Fruit fly (Drosophila melanogaster) whole organism, prepupa: Measurements from ENCODE around the gene CG2964.

Experiments used
- Blimp-1 ChIP-seq: fragments of 200-800 bp; sonication (Bioruptor generic); optimal IDR thresholded peaks from 3 replicates; lab custom pipeline; 2017; ENCODE audit warnings: missing biosample characterization, missing genetic modification characterization, mild to moderate bottlenecking, moderate library complexity, missing genetic modification reagents
- CG10631 ChIP-seq: fragments of 200-800 bp; sonication (Bioruptor generic); optimal IDR thresholded peaks from 2 replicates; lab custom pipeline; 2016; ENCODE audit warnings: missing biosample characterization, missing genetic modification characterization
- CG11294 ChIP-seq: fragments of 200-800 bp; sonication (Bioruptor generic); IDR thresholded peaks from 2 replicates; pipeline ENCODE4 v1.3.6; 2022; ENCODE audit warnings: missing biosample characterization, missing genetic modification characterization
- CG11902 ChIP-seq: fragments of 200-800 bp; sonication (Bioruptor generic); optimal IDR thresholded peaks from 3 replicates; lab custom pipeline; 2016; ENCODE audit warnings: missing biosample characterization, missing genetic modification characterization
- CG1621 ChIP-seq: fragments of 200-800 bp; sonication (Bioruptor generic); optimal IDR thresholded peaks from 3 replicates; lab custom pipeline; 2018; ENCODE audit warnings: missing biosample characterization, mild to moderate bottlenecking, missing genetic modification characterization
- CG16779 ChIP-seq: fragments of 200-800 bp; sonication (Bioruptor generic); optimal IDR thresholded peaks from 3 replicates; lab custom pipeline; 2017; ENCODE audit warnings: missing biosample characterization, mild to moderate bottlenecking, missing genetic modification characterization
- CG3032 ChIP-seq: fragments of 200-800 bp; optimal IDR thresholded peaks from 2 replicates; lab custom pipeline; 2019; ENCODE audit warnings: missing biosample characterization, mild to moderate bottlenecking, missing genetic modification characterization, moderate library complexity
- CG32006 ChIP-seq: fragments of 200-800 bp; sonication (Bioruptor generic); optimal IDR thresholded peaks from 3 replicates; lab custom pipeline; 2017; ENCODE audit warnings: missing biosample characterization, mild to moderate bottlenecking, missing genetic modification characterization
- CG34406 ChIP-seq: fragments of 200-800 bp; sonication (Bioruptor generic); optimal IDR thresholded peaks from 3 replicates; lab custom pipeline; 2016; ENCODE audit warnings: missing biosample characterization, missing genetic modification characterization
- CG4318 ChIP-seq: fragments of 200-800 bp; sonication (Bioruptor generic); optimal IDR thresholded peaks from 3 replicates; lab custom pipeline; 2017; ENCODE audit warnings: missing biosample characterization, mild to moderate bottlenecking, missing genetic modification characterization
- CG6163 ChIP-seq: fragments of 200-800 bp; sonication (Bioruptor generic); IDR thresholded peaks from 3 replicates; pipeline ENCODE4 v1.3.6; 2022; ENCODE audit warnings: missing biosample characterization, missing genetic modification characterization
- CG6792 ChIP-seq: fragments of 200-800 bp; sonication (Bioruptor generic); optimal IDR thresholded peaks from 3 replicates; lab custom pipeline; 2016; ENCODE audit warnings: missing biosample characterization, missing genetic modification characterization
- CG6854 ChIP-seq: fragments of 200-800 bp; sonication (Bioruptor generic); optimal IDR thresholded peaks from 2 replicates; lab custom pipeline; 2017; ENCODE audit warnings: missing biosample characterization, mild to moderate bottlenecking, missing genetic modification characterization
- CG8319 ChIP-seq: fragments of 200-800 bp; sonication (Bioruptor generic); optimal IDR thresholded peaks from 3 replicates; lab custom pipeline; 2016; ENCODE audit warnings: missing biosample characterization, missing genetic modification characterization
- Eip75B ChIP-seq: fragments of 200-800 bp; sonication (Bioruptor generic); optimal IDR thresholded peaks from 3 replicates; lab custom pipeline; 2016; ENCODE audit warnings: missing biosample characterization, missing genetic modification characterization
- Eip78C ChIP-seq: fragments of 200-800 bp; sonication (Bioruptor generic); peaks from one replicate; lab custom pipeline; 2016; ENCODE audit warnings: missing biosample characterization, missing genetic modification characterization
- Hr39 ChIP-seq: fragments of 200-800 bp; sonication (Bioruptor generic); optimal IDR thresholded peaks from 2 replicates; lab custom pipeline; 2016; ENCODE audit warnings: missing biosample characterization, missing genetic modification characterization
- Lpt ChIP-seq: fragments of 200-800 bp; sonication (Bioruptor generic); optimal IDR thresholded peaks from 3 replicates; lab custom pipeline; 2016; ENCODE audit warnings: missing biosample characterization, missing genetic modification characterization
- OdsH ChIP-seq: fragments of 200-800 bp; sonication (Bioruptor generic); optimal IDR thresholded peaks from 3 replicates; lab custom pipeline; 2016; ENCODE audit warnings: missing biosample characterization, missing genetic modification characterization
- Sox102F ChIP-seq: fragments of 200-800 bp; sonication (Bioruptor generic); optimal IDR thresholded peaks from 2 replicates; lab custom pipeline; 2016; ENCODE audit warnings: missing biosample characterization, mild to moderate bottlenecking, missing genetic modification characterization
- Sox14 ChIP-seq: fragments of 200-800 bp; sonication (Bioruptor generic); optimal IDR thresholded peaks from 3 replicates; lab custom pipeline; 2016; ENCODE audit warnings: missing biosample characterization, missing genetic modification characterization
- cyc ChIP-seq: fragments of 200-800 bp; sonication (Bioruptor generic); optimal IDR thresholded peaks from 3 replicates; lab custom pipeline; 2016; ENCODE audit warnings: missing biosample characterization, missing genetic modification characterization
- dac ChIP-seq: fragments of 200-800 bp; sonication (Bioruptor generic); optimal IDR thresholded peaks from 2 replicates; lab custom pipeline; 2017; ENCODE audit warnings: missing biosample characterization, mild to moderate bottlenecking, missing genetic modification characterization
- dsx ChIP-seq: fragments of 200-800 bp; optimal IDR thresholded peaks from 3 replicates; lab custom pipeline; 2019; ENCODE audit warnings: missing biosample characterization, mild to moderate bottlenecking, missing genetic modification characterization, moderate library complexity; ENCODE audit not compliant: poor library complexity, severe bottlenecking
- eg ChIP-seq: fragments of 200-800 bp; sonication (Bioruptor generic); IDR thresholded peaks from 3 replicates; pipeline ENCODE4 v1.3.6; 2022; ENCODE audit warnings: missing biosample characterization, missing genetic modification characterization
- esn ChIP-seq: fragments of 200-800 bp; sonication (Bioruptor generic); optimal IDR thresholded peaks from 2 replicates; lab custom pipeline; 2016; ENCODE audit warnings: missing biosample characterization, mild to moderate bottlenecking, missing genetic modification characterization, moderate library complexity
- fd59A ChIP-seq: fragments of 200-800 bp; sonication (Bioruptor generic); optimal IDR thresholded peaks from 2 replicates; lab custom pipeline; 2017; ENCODE audit warnings: missing biosample characterization, mild to moderate bottlenecking, missing genetic modification characterization, missing genetic modification reagents
- fkh ChIP-seq: fragments of 200-800 bp; sonication (Bioruptor generic); optimal IDR thresholded peaks from 3 replicates; lab custom pipeline; 2017; ENCODE audit warnings: missing biosample characterization, mild to moderate bottlenecking, missing genetic modification characterization, moderate library complexity
- lz ChIP-seq: fragments of 200-800 bp; sonication (Bioruptor generic); optimal IDR thresholded peaks from 3 replicates; lab custom pipeline; 2016; ENCODE audit warnings: missing biosample characterization, missing genetic modification characterization
- pdm3 ChIP-seq: fragments of 200-800 bp; sonication (Bioruptor generic); optimal IDR thresholded peaks from 3 replicates; lab custom pipeline; 2016; ENCODE audit warnings: missing biosample characterization, missing genetic modification characterization
- salr ChIP-seq, 2 experiments: fragments of 200-800 bp; sonication (Bioruptor generic); optimal IDR thresholded peaks; 3 replicates each; lab custom pipeline; 2016 to 2018; ENCODE audit warnings: missing biosample characterization in 2 of 2, missing genetic modification characterization in 2 of 2, mild to moderate bottlenecking in 1 of 2
- ss ChIP-seq, 2 experiments: fragments of 200-800 bp; sonication (Bioruptor generic); optimal IDR thresholded peaks; 2 replicates in 1 of 2; 3 replicates in 1 of 2; lab custom pipeline; 2017 to 2018; ENCODE audit warnings: mild to moderate bottlenecking in 2 of 2, missing biosample characterization in 2 of 2, missing genetic modification characterization in 2 of 2, moderate library complexity in 1 of 2
- svp ChIP-seq: fragments of 200-800 bp; sonication (Bioruptor generic); peaks from one replicate; lab custom pipeline; 2016; ENCODE audit warnings: missing biosample characterization, missing genetic modification characterization
- topi ChIP-seq: fragments of 200-800 bp; sonication (Bioruptor generic); optimal IDR thresholded peaks from 3 replicates; lab custom pipeline; 2016; ENCODE audit warnings: missing biosample characterization, missing genetic modification characterization

The CG2964 gene

DNA sequence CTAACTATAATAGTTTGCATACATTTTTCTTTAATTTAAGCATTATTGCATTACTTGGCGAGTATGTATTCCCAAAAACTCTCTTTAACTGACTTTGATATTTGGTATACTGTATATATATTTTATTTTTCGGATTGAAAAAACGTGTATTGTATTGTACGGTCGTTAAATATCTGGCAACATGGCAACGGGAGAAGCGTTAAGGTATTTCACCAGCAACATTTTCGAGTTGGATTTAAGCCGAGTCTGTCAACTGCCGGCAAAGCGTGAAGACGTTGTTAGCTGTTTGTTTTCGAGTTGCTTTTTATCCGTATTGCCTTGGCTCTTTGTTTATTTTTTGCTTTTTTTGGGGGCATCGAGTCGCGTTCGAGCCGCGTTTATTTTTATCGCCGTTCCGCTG is 27.6 kb downstream of the CG2964 start, which contains the start of gene CG2975:
Gene CG2975 (plus strand): TSS at position 275 of the 400 bp plus-strand sequence.
- TF ChIP-seq ss (GFP tag; optimal IDR thresholded peaks at IDR 0.05; lab: Kevin White, UChicago) = peak in 1 of 2 experiments; percentile 28
- TF ChIP-seq cyc = no peak

DNA sequence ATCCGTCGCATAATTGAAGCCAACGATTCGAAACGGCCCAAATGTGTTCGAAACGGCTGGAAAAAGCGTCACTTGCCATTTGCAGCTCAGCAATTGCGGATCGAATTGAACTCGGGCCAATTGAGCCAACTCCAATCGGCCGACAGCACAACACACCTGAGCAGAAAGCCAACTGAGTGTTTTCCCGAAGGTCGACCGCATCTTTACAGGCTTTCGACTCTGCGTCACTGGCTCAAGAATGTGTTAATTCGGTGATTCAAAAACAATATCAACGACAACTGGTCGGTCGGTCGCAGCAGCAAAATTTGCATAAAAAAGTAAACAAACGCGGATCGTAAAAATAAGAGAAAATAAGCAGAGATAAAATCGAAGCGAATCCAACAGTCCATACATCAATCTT is 28.1 kb downstream of the CG2964 start:
- TF ChIP-seq fd59A (GFP tag; lab: Kevin White, UChicago) = no peak
- no peak for TF ChIP-seq Eip78C
- no peak for TF ChIP-seq CG34406
- TF ChIP-seq Hr39 (GFP tag; lab: Kevin White, UChicago) = no peak
- no peak for TF ChIP-seq dsx (GFP tag; lab: Kevin White, UChicago)
- no peak for TF ChIP-seq svp (GFP tag; lab: Kevin White, UChicago)
- no peak for TF ChIP-seq CG6854 (GFP tag; lab: Kevin White, UChicago)
- no peak for TF ChIP-seq pdm3 (GFP tag; lab: Kevin White, UChicago)
- TF ChIP-seq CG4318 (GFP tag; lab: Kevin White, UChicago) = no peak
- TF ChIP-seq CG8319 (GFP tag; lab: Kevin White, UChicago) = no peak
- TF ChIP-seq cyc = no peak
- TF ChIP-seq CG6792 (GFP tag; lab: Kevin White, UChicago) = no peak
- TF ChIP-seq Blimp-1 (GFP tag; lab: Kevin White, UChicago) = no peak
- no peak for TF ChIP-seq ss (GFP tag; optimal IDR thresholded peaks at IDR 0.05; lab: Kevin White, UChicago)
- TF ChIP-seq CG16779 (tag; lab: Kevin White, UChicago) = no peak
- TF ChIP-seq Sox102F (GFP tag; lab: Kevin White, UChicago) = no peak
- no peak for TF ChIP-seq salr (GFP tag; optimal IDR thresholded peaks at IDR 0.05; lab: Kevin White, UChicago)
- TF ChIP-seq eg (GFP tag; lab: Robert Waterston, UW) = no peak
- no peak for TF ChIP-seq OdsH (GFP tag; lab: Kevin White, UChicago)
- TF ChIP-seq CG3032 = no peak

DNA sequence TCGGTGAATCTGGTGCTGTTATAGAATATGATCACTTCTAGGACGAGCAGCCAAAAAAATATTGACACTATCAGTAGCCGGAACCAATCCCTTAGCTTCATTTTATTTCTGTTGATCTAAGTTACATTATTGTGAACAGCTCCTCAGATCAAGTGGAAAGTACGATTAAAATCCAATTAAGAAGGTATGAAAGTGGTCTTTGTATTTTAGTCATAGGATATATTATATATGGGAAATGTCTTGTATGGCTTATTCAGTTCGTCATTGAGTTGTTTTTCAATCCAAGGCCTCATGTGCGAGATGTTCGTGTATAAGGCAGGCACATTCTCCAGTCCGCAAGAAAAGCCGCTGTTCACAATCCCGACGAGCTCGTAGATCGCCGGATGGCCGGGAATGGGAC is 32.2 kb downstream of the CG2964 start, which contains the start of gene CG18558:
Gene CG18558 (minus strand): TSS at position 101 of the 400 bp plus-strand sequence.
- TF ChIP-seq Eip75B (no peak), esn (GFP tag; lab: Kevin White, UChicago) (no peak), CG11294 (GFP tag; lab: Robert Waterston, UW) (no peak), Lpt (GFP tag; lab: Kevin White, UChicago) (no peak), CG4318 (GFP tag; lab: Kevin White, UChicago) (no peak), CG10631 (GFP tag; lab: Kevin White, UChicago) (no peak), topi (GFP tag; lab: Kevin White, UChicago) (no peak), CG11902 (GFP tag; lab: Kevin White, UChicago) (no peak), CG1621 (no peak), fkh (GFP tag; lab: Kevin White, UChicago) (no peak), dac (GFP tag; lab: Kevin White, UChicago) (no peak), Sox14 (GFP tag; lab: Kevin White, UChicago) (no peak), svp (GFP tag; lab: Kevin White, UChicago) (no peak), CG6854 (GFP tag; lab: Kevin White, UChicago) (no peak)

DNA sequence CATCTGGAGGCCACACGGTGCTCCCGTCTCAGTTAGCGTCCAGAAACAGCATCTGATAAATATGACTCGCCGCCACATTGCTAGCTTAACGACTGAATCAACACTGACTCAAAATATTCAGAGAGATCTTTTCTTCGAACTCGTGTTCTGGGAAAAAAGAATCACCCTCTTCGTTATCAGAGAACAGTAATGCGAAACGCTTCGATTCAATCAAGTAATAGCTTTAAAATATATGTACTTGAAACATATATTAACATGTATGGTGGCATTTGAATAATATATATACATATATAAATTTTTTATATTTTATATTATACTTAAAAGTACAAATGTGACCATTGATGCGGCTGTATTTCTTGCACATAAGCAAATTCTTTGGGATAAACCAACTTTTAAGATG is 33.4 kb downstream of the CG2964 start, which contains the start of gene CG18557:
Gene CG18557 (minus strand): TSS at position 101 of the 400 bp plus-strand sequence.
- TF ChIP-seq lz (GFP tag; lab: Kevin White, UChicago) = no peak
- no peak for TF ChIP-seq OdsH (GFP tag; lab: Kevin White, UChicago)
- TF ChIP-seq CG6163 (GFP tag; lab: Robert Waterston, UW) = no peak
- TF ChIP-seq CG6854 (GFP tag; lab: Kevin White, UChicago) = no peak
- peak; percentile 77 for TF ChIP-seq svp (GFP tag; lab: Kevin White, UChicago)
- TF ChIP-seq CG32006 = no peak
